Fruit fly (Drosophila melanogaster) whole organism: ENCODE measurements around the gene CG15404.

Experiments
- CG8478 ChIP-seq: fragments of >200 bp; optimal IDR thresholded peaks from 2 replicates; lab custom pipeline; 2018; ENCODE audit warnings: inconsistent platforms
- EcR ChIP-seq, 2 experiments: fragments of >200 bp; optimal IDR thresholded peaks; 2 replicates each; lab custom pipeline; 2017; ENCODE audit warnings: missing biosample characterization in 2 of 2, missing genetic modification characterization in 2 of 2, missing genetic modification reagents in 2 of 2
- pan ChIP-seq: fragments of >200 bp; optimal IDR thresholded peaks from 2 replicates; lab custom pipeline; 2017
- psq ChIP-seq: fragments of >200 bp; optimal IDR thresholded peaks from 2 replicates; lab custom pipeline; 2017
- usp ChIP-seq: fragments of >200 bp; optimal IDR thresholded peaks from 2 replicates; lab custom pipeline; 2017; ENCODE audit warnings: missing biosample characterization, missing genetic modification characterization, mixed read lengths

DNA sequence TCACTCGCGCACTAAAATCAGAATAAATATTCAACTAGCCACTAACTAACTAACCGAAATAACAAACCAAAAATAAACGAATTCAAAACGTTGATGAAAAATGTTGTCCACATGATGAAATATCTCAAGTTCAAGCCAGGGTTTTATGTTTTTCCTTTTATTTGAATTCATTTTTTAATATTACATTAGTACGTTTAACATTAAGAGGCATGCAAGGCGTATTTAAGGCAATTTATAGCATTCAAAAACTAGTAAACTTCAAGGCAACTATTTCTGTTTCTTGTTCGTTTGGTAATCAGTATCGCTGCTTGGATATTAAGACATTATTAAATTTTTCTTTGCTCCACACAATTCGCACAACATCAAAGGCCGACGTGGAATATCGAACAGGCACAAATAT is 27.9 kb upstream of the CG15404 start:
- TF ChIP-seq usp (GFP tag; lab: Kevin White, UChicago) = no peak
- no peak for TF ChIP-seq psq (lab: Kevin White, UChicago)
- no peak for TF ChIP-seq EcR (GFP tag; optimal IDR thresholded peaks at IDR 0.05; lab: Kevin White, UChicago)
- no peak for TF ChIP-seq pan (lab: Kevin White, UChicago)
- no peak for TF ChIP-seq CG8478
